Fruit fly (Drosophila melanogaster): ENCODE measurements around the gene sni.

- no peak for TF ChIP-seq CG11617 (GFP tag; optimal IDR thresholded peaks at IDR 0.05)
- TF ChIP-seq CG14711 (tag; optimal IDR thresholded peaks at IDR 0.05), result peak; percentile 4
- TF ChIP-seq kay (GFP tag; ENCODE audit: borderline replicate concordance), result no peak
- TF ChIP-seq cic (GFP tag; optimal IDR thresholded peaks at IDR 0.05), result no peak
- no peak for TF ChIP-seq cnc (optimal IDR thresholded peaks at IDR 0.05)
- peak; percentile 23 for TF ChIP-seq Hr96 (GFP tag; optimal IDR thresholded peaks at IDR 0.05)
- peak; percentile 24 for TF ChIP-seq CG7045 (GFP tag; optimal IDR thresholded peaks at IDR 0.05)
- TF ChIP-seq CG5204 (GFP tag; optimal IDR thresholded peaks at IDR 0.05), result peak; percentile 6
- peak; percentile 24 for TF ChIP-seq CG12768 (GFP tag; optimal IDR thresholded peaks at IDR 0.05)
- TF ChIP-seq ovo (GFP tag; optimal IDR thresholded peaks at IDR 0.05), result no peak
Measured at dm6 chrX:8211094-8211730, 32.6 kb downstream of the sni start.

Measured in whole organism, adult.